Fruit fly (Drosophila melanogaster) whole organism, wandering third instar larva: ENCODE results near the gene Sgs5.

Source experiments
- Abd-B ChIP-seq: fragments of >200 bp; optimal IDR thresholded peaks from 2 replicates; lab custom pipeline; 2017; ENCODE audit warnings: missing biosample characterization, missing genetic modification characterization
- CG32264 ChIP-seq: fragments of 200-800 bp; sonication (Bioruptor generic); optimal IDR thresholded peaks from 2 replicates; lab custom pipeline; 2016; ENCODE audit warnings: missing biosample characterization, missing genetic modification characterization
- CG9705 ChIP-seq: fragments of 200-800 bp; sonication (Bioruptor generic); optimal IDR thresholded peaks from 2 replicates; lab custom pipeline; 2018; ENCODE audit warnings: missing biosample characterization, mild to moderate bottlenecking, missing genetic modification characterization
- CrebA ChIP-seq: fragments of 200-800 bp; sonication (Bioruptor generic); optimal IDR thresholded peaks from 2 replicates; lab custom pipeline; 2016; ENCODE audit warnings: missing biosample characterization, mild to moderate bottlenecking, missing genetic modification characterization, borderline replicate concordance
- Dfd ChIP-seq: fragments of >200 bp; optimal IDR thresholded peaks from 2 replicates; lab custom pipeline; 2017; ENCODE audit warnings: missing biosample characterization, missing genetic modification characterization
- Dif ChIP-seq: fragments of 200-275, 200-300 bp; sonication (Bioruptor generic); optimal IDR thresholded peaks from 2 replicates; lab custom pipeline; 2018; ENCODE audit warnings: missing biosample characterization, missing genetic modification characterization; ENCODE audit not compliant: partially characterized antibody
- GATAd ChIP-seq: sonication (Bioruptor generic); optimal IDR thresholded peaks from 2 replicates; lab custom pipeline; 2016; ENCODE audit warnings: missing biosample characterization, missing genetic modification characterization
- HLH106 ChIP-seq: fragments of 200-800 bp; optimal IDR thresholded peaks from 3 replicates; lab custom pipeline; 2019; ENCODE audit warnings: missing biosample characterization, mild to moderate bottlenecking, missing genetic modification characterization, moderate library complexity
- Hnf4 ChIP-seq: fragments of 200-800 bp; sonication (Bioruptor generic); optimal IDR thresholded peaks from 2 replicates; lab custom pipeline; 2016; ENCODE audit warnings: missing biosample characterization, mild to moderate bottlenecking, missing genetic modification characterization
- Hr78 ChIP-seq: fragments of >200 bp; optimal IDR thresholded peaks from 2 replicates; lab custom pipeline; 2017; ENCODE audit warnings: missing biosample characterization, missing genetic modification characterization
- Hr83 ChIP-seq: fragments of 200-300 bp; sonication (Bioruptor generic); optimal IDR thresholded peaks from 2 replicates; lab custom pipeline; 2016; ENCODE audit warnings: missing biosample characterization, mild to moderate bottlenecking, missing genetic modification characterization, moderate library complexity; ENCODE audit not compliant: poor library complexity, severe bottlenecking
- Jra ChIP-seq: sonication (Bioruptor generic); optimal IDR thresholded peaks from 2 replicates; lab custom pipeline; 2016; ENCODE audit warnings: missing biosample characterization, missing genetic modification characterization
- Mio ChIP-seq: sonication (Bioruptor generic); optimal IDR thresholded peaks from 2 replicates; lab custom pipeline; 2016; ENCODE audit warnings: missing biosample characterization, missing genetic modification characterization
- Myc ChIP-seq: fragments of >200 bp; optimal IDR thresholded peaks from 2 replicates; lab custom pipeline; 2017
- N ChIP-seq: fragments of >200 bp; optimal IDR thresholded peaks from 2 replicates; lab custom pipeline; 2018; ENCODE audit warnings: missing biosample characterization, missing external identifiers, missing genetic modification characterization
- OdsH ChIP-seq: fragments of 200-800 bp; sonication (Bioruptor generic); optimal IDR thresholded peaks from 2 replicates; lab custom pipeline; 2016; ENCODE audit warnings: missing biosample characterization, mild to moderate bottlenecking, missing genetic modification characterization
- Rel ChIP-seq, 2 experiments: fragments of 200-800 bp; sonication (Bioruptor generic) in 1 of 2; optimal IDR thresholded peaks; 2 replicates in 1 of 2; 3 replicates in 1 of 2; lab custom pipeline; 2016 to 2019; ENCODE audit warnings: mild to moderate bottlenecking in 2 of 2, missing biosample characterization in 2 of 2, missing genetic modification characterization in 2 of 2, moderate library complexity in 1 of 2
- Sp1 ChIP-seq: fragments of 200-800 bp; sonication (Bioruptor generic); optimal IDR thresholded peaks from 3 replicates; lab custom pipeline; 2019; ENCODE audit warnings: missing biosample characterization, mild to moderate bottlenecking, missing genetic modification characterization, moderate library complexity
- Vsx2 ChIP-seq: fragments of 200-300, 225-300 bp; sonication (Bioruptor generic); optimal IDR thresholded peaks from 2 replicates; lab custom pipeline; 2018; ENCODE audit warnings: missing biosample characterization, missing genetic modification characterization; ENCODE audit not compliant: partially characterized antibody
- br ChIP-seq: fragments of 200-800 bp; sonication (Bioruptor generic); optimal IDR thresholded peaks from 2 replicates; lab custom pipeline; 2016; ENCODE audit warnings: missing biosample characterization, missing genetic modification characterization
- brk ChIP-seq: fragments of 200-800 bp; sonication (Bioruptor generic); optimal IDR thresholded peaks from 2 replicates; lab custom pipeline; 2016; ENCODE audit warnings: missing biosample characterization, mild to moderate bottlenecking, missing genetic modification characterization
- dl ChIP-seq, 2 experiments: fragments of 175-275, 200-275 bp in 1 of 2; fragments of 200-275 bp in 1 of 2; sonication (Bioruptor generic); optimal IDR thresholded peaks; lab custom pipeline; 2018; ENCODE audit warnings: mild to moderate bottlenecking in 2 of 2, missing biosample characterization in 2 of 2, missing genetic modification characterization in 2 of 2, moderate library complexity in 2 of 2; ENCODE audit not compliant: partially characterized antibody in 2 of 2, insufficient read depth in 1 of 2
- dmrt93B ChIP-seq: fragments of 200-800 bp; sonication (Bioruptor generic); optimal IDR thresholded peaks from 2 replicates; lab custom pipeline; 2018; ENCODE audit warnings: missing biosample characterization, mild to moderate bottlenecking, missing genetic modification characterization
- dsf ChIP-seq: sonication (Bioruptor generic); optimal IDR thresholded peaks from 2 replicates; lab custom pipeline; 2016; ENCODE audit warnings: missing biosample characterization, missing genetic modification characterization, borderline replicate concordance
- ey ChIP-seq: fragments of 200-800 bp; sonication (Bioruptor generic); optimal IDR thresholded peaks from 2 replicates; lab custom pipeline; 2016; ENCODE audit warnings: missing biosample characterization, missing genetic modification characterization
- foxo ChIP-seq, 2 experiments: fragments of 200-800 bp; sonication (Bioruptor generic); optimal IDR thresholded peaks; 2 replicates in 1 of 2; 3 replicates in 1 of 2; lab custom pipeline; 2016 to 2017; ENCODE audit warnings: missing biosample characterization in 2 of 2, missing genetic modification characterization in 2 of 2
- fru ChIP-seq: fragments of 200-800 bp; sonication (Bioruptor generic); optimal IDR thresholded peaks from 3 replicates; lab custom pipeline; 2016; ENCODE audit warnings: missing biosample characterization, mild to moderate bottlenecking, missing genetic modification characterization
- h ChIP-seq: fragments of 200-800 bp; sonication (Bioruptor generic); optimal IDR thresholded peaks from 3 replicates; lab custom pipeline; 2016; ENCODE audit warnings: missing biosample characterization, mild to moderate bottlenecking, missing genetic modification characterization
- jim ChIP-seq: fragments of 175-275, 200-325 bp; sonication (Bioruptor generic); optimal IDR thresholded peaks from 2 replicates; lab custom pipeline; 2016; ENCODE audit warnings: missing biosample characterization, mild to moderate bottlenecking, missing genetic modification characterization
- lola ChIP-seq: fragments of >200 bp; optimal IDR thresholded peaks from 2 replicates; lab custom pipeline; 2017; ENCODE audit warnings: missing biosample characterization, missing genetic modification characterization
- pan ChIP-seq: fragments of >200 bp; optimal IDR thresholded peaks from 2 replicates; lab custom pipeline; 2017
- psq ChIP-seq: fragments of 200-800 bp; sonication (Bioruptor generic); optimal IDR thresholded peaks from 3 replicates; lab custom pipeline; 2017; ENCODE audit warnings: missing biosample characterization, mild to moderate bottlenecking, missing genetic modification characterization, moderate library complexity
- rgr ChIP-seq: fragments of 200-800 bp; sonication (Bioruptor generic); optimal IDR thresholded peaks from 3 replicates; lab custom pipeline; 2016; ENCODE audit warnings: missing biosample characterization, mild to moderate bottlenecking, missing genetic modification characterization
- sage ChIP-seq: fragments of 200-800 bp; sonication (Bioruptor generic); optimal IDR thresholded peaks from 2 replicates; lab custom pipeline; 2016; ENCODE audit warnings: missing biosample characterization, mild to moderate bottlenecking, missing genetic modification characterization
- sv ChIP-seq: fragments of 200-800 bp; sonication (Bioruptor generic); optimal IDR thresholded peaks from 3 replicates; lab custom pipeline; 2016; ENCODE audit warnings: missing biosample characterization, missing genetic modification characterization
- tai ChIP-seq: sonication (Bioruptor generic); optimal IDR thresholded peaks from 2 replicates; lab custom pipeline; 2016; ENCODE audit warnings: missing biosample characterization, missing genetic modification characterization
- usp ChIP-seq: fragments of >200 bp; optimal IDR thresholded peaks from 2 replicates; lab custom pipeline; 2017; ENCODE audit warnings: missing biosample characterization, missing genetic modification characterization
- woc ChIP-seq: sonication (Bioruptor generic); optimal IDR thresholded peaks from 2 replicates; lab custom pipeline; 2016; ENCODE audit warnings: missing biosample characterization, mild to moderate bottlenecking, missing genetic modification characterization

Sgs5 gene

dm6 chr3R:17595084-17595483 lies at the start of gene Sgs5:
Sgs5 (plus strand) TSS chr3R:17595362.
- peak; percentile 53 for TF ChIP-seq CrebA (GFP tag; lab: Kevin White, UChicago)
- no peak for TF ChIP-seq dmrt93B (GFP tag; lab: Kevin White, UChicago)
- TF ChIP-seq CG9705 (GFP tag; lab: Kevin White, UChicago) = peak; percentile 25
- TF ChIP-seq ey = peak; percentile 11
- TF ChIP-seq Myc (lab: Kevin White, UChicago) = no peak
- TF ChIP-seq h (GFP tag; lab: Kevin White, UChicago) = peak; percentile 82
- TF ChIP-seq jim (GFP tag; lab: Kevin White, UChicago) = no peak
- peak; percentile 66 for TF ChIP-seq OdsH (GFP tag; lab: Kevin White, UChicago)
- TF ChIP-seq Hr78 (GFP tag; lab: Kevin White, UChicago) = no peak
- TF ChIP-seq psq (GFP tag; lab: Kevin White, UChicago) = peak; percentile 32
- no peak for TF ChIP-seq dsf
- TF ChIP-seq fru (GFP tag; lab: Kevin White, UChicago) = peak; percentile 55
- no peak for TF ChIP-seq Rel (GFP tag; optimal IDR thresholded peaks at IDR 0.05; lab: Kevin White, UChicago)
- TF ChIP-seq Rel (tag; optimal IDR thresholded peaks at IDR 0.05; lab: Kevin White, UChicago) = no peak
- TF ChIP-seq N (GFP tag; lab: Kevin White, UChicago) = no peak
- no peak for TF ChIP-seq Mio (GFP tag; lab: Kevin White, UChicago)
- TF ChIP-seq Vsx2 (GFP tag; lab: Kevin White, UChicago) = no peak
- TF ChIP-seq Hnf4 (GFP tag; lab: Kevin White, UChicago) = peak; percentile 67
- peak; percentile 82 for TF ChIP-seq rgr (GFP tag; lab: Kevin White, UChicago)
- peak; percentile 47 for TF ChIP-seq Sp1 (GFP tag; lab: Kevin White, UChicago)
- TF ChIP-seq br (GFP tag; lab: Kevin White, UChicago) = peak; percentile 53
- peak in 1 of 2 experiments; percentile 51 for TF ChIP-seq foxo (GFP tag; optimal IDR thresholded peaks at IDR 0.05; lab: Kevin White, UChicago)
- TF ChIP-seq Dif (GFP tag; lab: Kevin White, UChicago) = no peak
- TF ChIP-seq Abd-B (GFP tag; lab: Kevin White, UChicago) = no peak
- no peak for TF ChIP-seq CG32264 (GFP tag; lab: Kevin White, UChicago)
- no peak for TF ChIP-seq Dfd (GFP tag; lab: Kevin White, UChicago)
- TF ChIP-seq sage (GFP tag; lab: Kevin White, UChicago) = no peak
- TF ChIP-seq Jra (GFP tag; lab: Kevin White, UChicago) = peak; percentile 35
- TF ChIP-seq tai (GFP tag; lab: Kevin White, UChicago) = peak; percentile 51
- TF ChIP-seq pan = no peak
- TF ChIP-seq woc (GFP tag; lab: Kevin White, UChicago) = no peak
- TF ChIP-seq brk (GFP tag; lab: Kevin White, UChicago) = peak; percentile 55
- TF ChIP-seq GATAd (GFP tag; lab: Kevin White, UChicago) = no peak
- no peak for TF ChIP-seq dl (GFP tag; optimal IDR thresholded peaks at IDR 0.05; lab: Kevin White, UChicago; ENCODE audit: insufficient read depth in 1 of 2, partially characterized antibody in 2 of 2)
- TF ChIP-seq Hr83 (GFP tag; lab: Kevin White, UChicago) = peak; percentile 96
- no peak for TF ChIP-seq HLH106 (tag; lab: Kevin White, UChicago)
- no peak for TF ChIP-seq lola
- no peak for TF ChIP-seq usp (GFP tag; lab: Kevin White, UChicago)
- no peak for TF ChIP-seq sv (GFP tag; lab: Kevin White, UChicago)

- TF ChIP-seq dmrt93B (GFP tag; lab: Kevin White, UChicago) (no peak), Dif (GFP tag; lab: Kevin White, UChicago) (no peak), CrebA (GFP tag; lab: Kevin White, UChicago) (no peak), Mio (GFP tag; lab: Kevin White, UChicago) (no peak), dsf (no peak), Abd-B (GFP tag; lab: Kevin White, UChicago) (no peak), GATAd (GFP tag; lab: Kevin White, UChicago) (no peak), Sp1 (GFP tag; lab: Kevin White, UChicago) (no peak), HLH106 (tag; lab: Kevin White, UChicago) (no peak), Rel (GFP tag; optimal IDR thresholded peaks at IDR 0.05; lab: Kevin White, UChicago) (no peak), Rel (tag; optimal IDR thresholded peaks at IDR 0.05; lab: Kevin White, UChicago) (no peak), dl (GFP tag; optimal IDR thresholded peaks at IDR 0.05; lab: Kevin White, UChicago; ENCODE audit: insufficient read depth in 1 of 2, partially characterized antibody in 2 of 2) (no peak), sage (GFP tag; lab: Kevin White, UChicago) (no peak), Myc (lab: Kevin White, UChicago) (no peak), tai (GFP tag; lab: Kevin White, UChicago) (no peak), Hr83 (GFP tag; lab: Kevin White, UChicago) (no peak), h (GFP tag; lab: Kevin White, UChicago) (no peak)
Measured at dm6 chr3R:17546115-17546705, 49.0 kb upstream of the Sgs5 start, which contains the start of gene Prx3. Prx3 (minus strand) TSS chr3R:17546531.
